Worm (Caenorhabditis elegans): ENCODE data around the gene nhr-187.

The nhr-187 gene

ce11 chrV:3892361-3892904 lies 29.7 kb upstream of the nhr-187 start, which contains the start of gene C17E7.4:
C17E7.4 (plus strand) TSS chrV:3892854.
- TF ChIP-seq C38D4.7 (GFP tag; optimal IDR thresholded peaks at IDR 0.05) (no peak), lin-11 (tag; optimal IDR thresholded peaks at IDR 0.05) (no peak), unc-3 (GFP tag; conservative IDR thresholded peaks at IDR 0.05) (no peak), unc-3 (tag; optimal IDR thresholded peaks at IDR 0.05) (no peak)

ce11 chrV:3891919-3892318 lies 29.2 kb upstream of the nhr-187 start, which contains the start of gene C17E7.12:
C17E7.12 (minus strand) TSS chrV:3892019.
- TF ChIP-seq ztf-16 (tag; optimal IDR thresholded peaks at IDR 0.05) (no peak), pat-9 (tag; optimal IDR thresholded peaks at IDR 0.05) (no peak), fkh-6 (tag; optimal IDR thresholded peaks at IDR 0.05) (no peak), pqm-1 (tag; optimal IDR thresholded peaks at IDR 0.05) (no peak), ceh-14 (tag; optimal IDR thresholded peaks at IDR 0.05) (no peak), unc-3 (GFP tag; conservative IDR thresholded peaks at IDR 0.05) (no peak), unc-3 (tag; optimal IDR thresholded peaks at IDR 0.05) (no peak), nfya-1 (tag; optimal IDR thresholded peaks at IDR 0.05) (no peak), ceh-6 (GFP tag; optimal IDR thresholded peaks at IDR 0.05) (no peak), unc-55 (GFP tag; optimal IDR thresholded peaks at IDR 0.05) (no peak), hlh-15 (tag; optimal IDR thresholded peaks at IDR 0.05) (no peak), odd-2 (tag; optimal IDR thresholded peaks at IDR 0.05) (no peak), ref-2 (tag; optimal IDR thresholded peaks at IDR 0.05) (no peak), dmd-4 (tag; optimal IDR thresholded peaks at IDR 0.05; ENCODE audit: borderline replicate concordance) (no peak), lim-6 (tag; optimal IDR thresholded peaks at IDR 0.05) (no peak), elt-2 (tag; optimal IDR thresholded peaks at IDR 0.05) (no peak), unc-42 (tag; optimal IDR thresholded peaks at IDR 0.05) (no peak), pha-4 (tag; optimal IDR thresholded peaks at IDR 0.05) (no peak), K09A11.1 (tag; optimal IDR thresholded peaks at IDR 0.05; ENCODE audit: insufficient read depth) (no peak), ceh-18 (tag; optimal IDR thresholded peaks at IDR 0.05) (no peak), ama-1 (optimal IDR thresholded peaks at IDR 0.05) (no peak)

DNA sequence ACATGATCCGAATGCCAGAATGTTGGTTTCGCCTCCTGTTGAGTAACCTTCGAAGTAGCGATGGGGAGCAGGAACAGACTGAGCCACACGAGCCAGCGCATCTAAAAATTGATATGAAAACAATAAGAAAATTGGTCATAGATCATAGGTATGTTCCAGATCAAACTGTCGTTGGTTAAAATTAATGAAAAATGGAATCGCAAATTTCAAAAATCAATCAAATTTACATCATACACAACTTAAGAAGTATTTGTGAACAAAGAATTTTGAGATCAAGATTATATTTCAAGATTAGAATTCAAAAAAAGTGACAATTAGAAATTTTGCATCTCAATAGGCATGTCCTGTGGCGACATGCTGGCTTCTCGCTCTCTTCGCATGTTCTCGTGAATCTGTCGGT lies 28.0 kb upstream of the nhr-187 start, which contains the start of gene C17E7.9:
C17E7.9 (minus strand) TSS at position 101 of the 400 bp plus-strand sequence.
- TF ChIP-seq ceh-9 (tag; optimal IDR thresholded peaks at IDR 0.05), result no peak
- no peak for TF ChIP-seq F13H6.1 (tag; optimal IDR thresholded peaks at IDR 0.05)
- no peak for TF ChIP-seq dmd-4 (tag; optimal IDR thresholded peaks at IDR 0.05; ENCODE audit: borderline replicate concordance)
- TF ChIP-seq ceh-2 (tag; optimal IDR thresholded peaks at IDR 0.05), result no peak
- no peak for TF ChIP-seq tbx-2 (tag; optimal IDR thresholded peaks at IDR 0.05)
- no peak for TF ChIP-seq K09A11.1 (tag; optimal IDR thresholded peaks at IDR 0.05; ENCODE audit: insufficient read depth)
- no peak for TF ChIP-seq ceh-30 (tag; optimal IDR thresholded peaks at IDR 0.05)
- no peak for TF ChIP-seq zip-5 (tag; optimal IDR thresholded peaks at IDR 0.05)
- no peak for TF ChIP-seq nhr-11 (tag; optimal IDR thresholded peaks at IDR 0.05)
- TF ChIP-seq pag-3 (tag; optimal IDR thresholded peaks at IDR 0.05; ENCODE audit: borderline replicate concordance), result no peak
- TF ChIP-seq ceh-45 (GFP tag; IDR thresholded peaks at IDR 0.05), result no peak
- TF ChIP-seq ref-2 (tag; optimal IDR thresholded peaks at IDR 0.05), result no peak
- TF ChIP-seq hlh-15 (tag; optimal IDR thresholded peaks at IDR 0.05), result no peak

DNA sequence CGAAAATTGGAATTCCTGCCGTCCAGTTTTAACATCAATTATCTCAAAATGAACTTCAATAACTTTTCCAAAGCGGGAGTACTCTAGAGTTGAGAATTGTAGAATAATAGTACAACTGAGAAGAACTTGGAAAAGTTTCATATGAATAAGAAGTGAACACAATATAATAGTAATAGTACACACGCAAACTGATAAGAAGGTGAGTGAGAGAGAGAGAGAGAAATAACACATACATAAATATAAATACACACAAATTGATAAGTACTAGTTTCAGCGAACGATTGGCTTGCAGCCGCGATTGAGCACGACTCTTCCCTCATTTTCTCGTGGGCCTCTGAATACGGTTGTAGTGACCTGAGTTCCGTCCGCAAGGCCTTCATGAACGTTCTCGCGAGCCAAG lies 26.4 kb upstream of the nhr-187 start, which contains the start of gene C17E7.13:
C17E7.13 (minus strand) TSS at position 176 of the 400 bp plus-strand sequence.
- peak; percentile 16 for TF ChIP-seq elt-2 (tag; optimal IDR thresholded peaks at IDR 0.05)
- no peak for TF ChIP-seq nfya-1 (tag; optimal IDR thresholded peaks at IDR 0.05)

- TF ChIP-seq dmd-4 (tag; optimal IDR thresholded peaks at IDR 0.05; ENCODE audit: borderline replicate concordance) (no peak), tbx-2 (tag; optimal IDR thresholded peaks at IDR 0.05) (no peak), ceh-14 (tag; optimal IDR thresholded peaks at IDR 0.05) (no peak), gmeb-2 (tag; optimal IDR thresholded peaks at IDR 0.05) (no peak), ceh-24 (tag; optimal IDR thresholded peaks at IDR 0.05) (no peak), ahr-1 (tag; optimal IDR thresholded peaks at IDR 0.05) (no peak), eyg-1 (tag; optimal IDR thresholded peaks at IDR 0.05) (no peak), K02D7.2 (tag; optimal IDR thresholded peaks at IDR 0.05) (no peak), ceh-45 (GFP tag; IDR thresholded peaks at IDR 0.05) (no peak)
These were observed 23.4 kb upstream of the nhr-187 start, which contains the start of gene nhr-124 for ce11 chrV:3886104-3886503. nhr-124 (minus strand) TSS chrV:3886204.
